Worm (Caenorhabditis elegans): Measurements from ENCODE around the gene fbxb-84.

DNA sequence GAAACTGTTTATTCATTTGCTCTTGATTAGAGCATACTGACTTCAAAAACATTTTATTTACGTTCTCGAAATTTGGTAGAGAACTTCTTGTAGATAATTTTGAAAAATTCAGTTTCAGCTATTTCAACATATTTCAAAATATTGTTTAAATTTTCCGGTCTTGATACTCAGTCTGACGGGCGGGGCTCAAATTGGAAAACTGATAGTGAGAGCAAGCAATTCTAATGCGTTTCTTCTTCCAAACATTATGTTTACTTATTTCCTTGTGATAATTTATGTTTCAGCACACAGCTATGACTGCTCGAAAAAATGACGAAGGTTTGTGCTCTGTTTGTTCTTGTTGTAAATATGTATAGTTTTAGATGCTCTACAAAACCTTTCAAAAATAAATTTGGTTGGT, 26.1 kb downstream of the fbxb-84 start, which contains the start of gene pals-24:
- TF ChIP-seq klf-2 (GFP tag; conservative IDR thresholded peaks at IDR 0.05) (no peak), flt-1 (GFP tag; IDR thresholded peaks at IDR 0.05) (no peak)

Data from whole organism, midembryonic.